Fruit fly (Drosophila melanogaster): Measurements from ENCODE around the gene Ugt301D1.

The Ugt301D1 gene

DNA sequence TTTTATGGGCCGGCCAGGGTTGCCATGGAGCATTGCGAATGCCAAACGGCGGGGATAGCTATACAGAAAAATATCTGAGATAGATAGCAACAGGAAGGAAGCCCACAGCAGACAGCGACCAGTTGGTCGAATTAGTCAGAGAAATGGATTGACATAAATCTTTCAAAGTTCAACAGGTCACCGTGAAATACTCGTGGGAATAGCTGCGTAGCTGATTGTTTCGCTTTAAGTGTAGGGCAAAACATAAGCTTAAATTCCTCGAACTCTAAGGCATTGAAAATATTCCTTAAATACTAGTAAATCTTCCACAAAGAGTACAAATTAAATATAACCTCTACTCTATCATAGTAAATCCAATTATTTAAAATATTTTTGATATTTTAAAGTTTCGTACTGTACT, 9.5 kb upstream of the Ugt301D1 start:
- TF ChIP-seq ttk (optimal IDR thresholded peaks at IDR 0.05), result no peak
- no peak for TF ChIP-seq Myc (optimal IDR thresholded peaks at IDR 0.05)
- TF ChIP-seq psq (optimal IDR thresholded peaks at IDR 0.05), result no peak
- no peak for TF ChIP-seq Sin3A (optimal IDR thresholded peaks at IDR 0.05)

DNA sequence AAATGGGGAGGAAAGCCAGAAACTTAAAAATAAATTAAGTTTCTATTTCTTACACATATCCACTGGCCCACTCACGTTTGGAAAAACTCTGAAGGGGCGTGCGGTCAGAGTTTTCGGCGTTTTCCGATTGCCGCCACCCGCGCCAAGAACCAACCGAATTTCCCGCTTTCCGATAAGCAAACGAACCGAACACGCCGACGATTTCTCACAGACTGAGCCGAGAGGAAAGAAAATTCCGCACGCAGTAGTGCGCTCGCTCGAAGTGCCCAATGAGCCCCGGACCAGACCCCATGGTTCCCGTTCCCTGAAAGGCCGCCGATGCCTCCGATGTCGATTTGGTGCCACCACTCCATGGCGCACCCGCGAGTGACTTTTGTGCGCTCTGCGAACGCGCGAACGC, 5.6 kb upstream of the Ugt301D1 start, which contains the start of gene kon:
TSS of gene kon (minus strand) at position 219 of the 400 bp plus-strand sequence.
- no peak for TF ChIP-seq h (optimal IDR thresholded peaks at IDR 0.05)
- no peak for TF ChIP-seq Myc (optimal IDR thresholded peaks at IDR 0.05)
- no peak for TF ChIP-seq psq (optimal IDR thresholded peaks at IDR 0.05)
- TF ChIP-seq ttk (optimal IDR thresholded peaks at IDR 0.05), result no peak
- TF ChIP-seq Sin3A (optimal IDR thresholded peaks at IDR 0.05), result no peak
- no peak for TF ChIP-seq insv (optimal IDR thresholded peaks at IDR 0.05)

DNA sequence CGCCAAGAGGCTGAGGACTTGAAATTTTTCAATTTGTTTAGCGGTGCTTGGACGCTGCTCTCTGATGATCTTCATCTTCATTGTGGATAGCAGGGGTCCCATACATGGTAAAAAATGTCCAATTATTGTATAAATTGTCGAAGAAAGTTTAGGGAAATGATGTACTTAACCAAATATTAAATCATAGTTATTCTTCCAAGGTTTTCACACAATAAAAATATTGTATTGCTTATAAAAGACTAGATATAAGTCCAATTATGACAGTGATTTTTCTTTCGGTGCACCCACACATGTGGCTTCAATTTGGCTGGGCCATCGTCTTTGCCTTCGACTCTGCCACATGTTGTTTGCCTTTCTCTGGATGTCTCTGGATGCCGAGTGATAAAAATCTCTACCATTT, 4.5 kb upstream of the Ugt301D1 start:
- no peak for TF ChIP-seq Myc (optimal IDR thresholded peaks at IDR 0.05)
- TF ChIP-seq ttk (optimal IDR thresholded peaks at IDR 0.05), result no peak
- TF ChIP-seq h (optimal IDR thresholded peaks at IDR 0.05), result no peak

DNA sequence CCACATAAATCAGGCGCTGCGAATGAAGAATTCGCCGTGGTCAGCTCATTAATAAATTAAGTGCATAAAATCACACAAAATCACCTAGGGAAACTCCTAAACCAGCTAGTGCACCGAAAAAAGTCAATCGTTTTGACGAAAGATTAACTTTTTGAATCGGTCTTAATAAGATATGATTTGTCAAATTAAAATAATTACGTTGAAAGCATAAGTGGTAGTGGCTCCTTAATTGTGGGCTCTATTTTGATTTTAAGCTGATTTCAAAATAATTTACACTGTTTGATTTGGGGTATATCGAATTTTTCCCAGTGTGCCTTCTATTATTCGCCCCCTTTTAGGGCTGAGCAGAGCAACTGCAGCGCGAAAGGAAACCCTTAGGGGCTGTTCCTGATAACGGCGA, 3.9 kb upstream of the Ugt301D1 start:
- TF ChIP-seq ttk (optimal IDR thresholded peaks at IDR 0.05) (no peak), h (optimal IDR thresholded peaks at IDR 0.05) (no peak), psq (optimal IDR thresholded peaks at IDR 0.05) (no peak), Myc (optimal IDR thresholded peaks at IDR 0.05) (no peak), insv (optimal IDR thresholded peaks at IDR 0.05) (no peak), Sin3A (optimal IDR thresholded peaks at IDR 0.05) (no peak)

DNA sequence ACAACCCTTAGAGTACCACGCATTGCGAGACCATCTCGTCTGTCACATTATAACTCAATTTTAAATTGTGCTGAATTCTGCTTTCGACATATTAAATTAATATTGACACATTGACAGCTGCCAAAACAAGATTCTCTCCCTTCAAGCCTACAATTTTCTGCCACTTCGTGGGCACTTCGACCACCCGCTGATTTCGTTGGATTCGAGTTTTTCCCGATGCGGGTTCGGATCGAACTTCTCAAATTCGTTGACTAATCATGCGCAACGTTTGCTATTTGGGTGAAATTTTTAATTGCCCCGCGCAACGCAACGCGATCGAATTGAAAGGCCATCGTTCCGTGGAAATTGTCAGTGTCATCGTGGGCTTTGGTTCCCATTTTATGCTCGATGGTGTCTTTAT, 2.4 kb upstream of the Ugt301D1 start:
- no peak for TF ChIP-seq psq (optimal IDR thresholded peaks at IDR 0.05)

DNA sequence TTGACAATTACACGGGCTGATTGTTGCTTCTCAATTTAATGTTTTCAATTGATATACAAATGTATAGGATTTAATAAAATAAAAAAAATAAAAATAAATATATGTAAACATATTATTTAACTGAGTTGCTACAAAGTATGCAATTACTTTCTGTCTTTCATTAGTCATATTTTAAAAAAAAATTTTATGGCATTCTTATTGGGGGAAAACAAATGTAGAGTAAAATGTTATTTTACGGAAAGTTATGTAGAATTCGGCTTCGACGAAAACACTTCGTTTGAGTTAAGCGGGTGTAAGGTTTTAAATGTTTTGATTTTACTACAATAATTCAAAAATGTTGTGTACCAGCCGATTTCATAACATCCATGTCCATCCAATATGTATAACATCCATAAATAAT, 4.0 kb downstream of the Ugt301D1 start:
- no peak for TF ChIP-seq h (optimal IDR thresholded peaks at IDR 0.05)
- TF ChIP-seq Myc (optimal IDR thresholded peaks at IDR 0.05), result no peak
- TF ChIP-seq psq (optimal IDR thresholded peaks at IDR 0.05), result no peak
- no peak for TF ChIP-seq Sin3A (optimal IDR thresholded peaks at IDR 0.05)
- no peak for TF ChIP-seq ttk (optimal IDR thresholded peaks at IDR 0.05)
- no peak for TF ChIP-seq insv (optimal IDR thresholded peaks at IDR 0.05)

DNA sequence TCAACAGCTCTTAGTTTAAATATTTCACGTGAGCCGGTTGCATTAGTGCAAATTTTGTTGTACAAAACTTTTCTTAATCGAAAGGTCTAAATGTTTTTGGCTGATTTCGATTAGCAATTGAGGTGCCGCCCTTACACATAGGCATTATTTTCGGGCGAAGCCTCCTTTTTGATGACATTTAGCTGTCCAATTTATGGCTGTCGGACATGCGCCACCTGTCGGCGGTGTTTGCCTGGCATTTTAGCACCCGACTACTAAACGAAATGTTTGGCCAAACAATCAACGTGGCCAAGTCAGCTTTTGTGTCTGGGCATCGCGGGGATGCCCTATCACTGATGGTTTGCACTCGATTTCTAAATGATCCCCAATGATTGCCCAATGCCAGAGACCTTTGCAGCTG, 7.0 kb downstream of the Ugt301D1 start:
- TF ChIP-seq psq (optimal IDR thresholded peaks at IDR 0.05) (no peak), h (optimal IDR thresholded peaks at IDR 0.05) (no peak), Sin3A (optimal IDR thresholded peaks at IDR 0.05) (no peak), Myc (optimal IDR thresholded peaks at IDR 0.05) (no peak), ttk (optimal IDR thresholded peaks at IDR 0.05) (no peak), insv (optimal IDR thresholded peaks at IDR 0.05) (no peak)

DNA sequence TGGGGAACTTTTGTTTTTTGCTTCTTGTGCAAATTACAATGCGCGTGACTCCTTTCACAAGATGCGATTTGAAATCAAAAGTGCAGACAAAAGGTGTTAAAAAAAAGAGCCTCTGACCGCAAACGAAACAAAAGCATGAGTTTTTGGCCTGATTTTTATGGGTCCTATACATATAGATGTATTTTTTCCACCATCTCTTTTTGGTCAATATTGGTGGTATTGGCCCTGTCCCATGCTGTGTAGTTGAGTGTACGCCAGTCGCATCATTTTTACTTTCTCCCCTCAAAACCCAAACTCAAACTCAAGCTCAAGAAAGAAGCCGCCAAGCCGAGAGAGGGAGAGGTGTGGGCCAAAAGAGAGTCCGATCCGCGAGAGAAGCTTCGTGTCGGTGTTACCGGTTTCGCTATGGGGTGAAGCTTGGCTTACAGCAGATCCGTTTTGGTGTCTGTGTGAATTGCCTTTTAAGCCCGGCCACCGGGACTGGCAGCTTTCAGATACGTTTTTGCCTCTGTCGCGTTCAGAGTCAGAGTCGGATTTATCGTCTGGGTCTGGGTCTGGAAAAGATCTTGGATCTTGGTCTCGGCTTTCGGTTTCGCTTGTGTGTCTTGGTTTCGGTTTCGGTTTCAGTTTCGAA, 7.8 kb downstream of the Ugt301D1 start, which contains the start of gene CG10211:
TSS of gene CG10211 (plus strand) at position 486 of the 634 bp plus-strand sequence.
- TF ChIP-seq insv (optimal IDR thresholded peaks at IDR 0.05) (no peak), ttk (optimal IDR thresholded peaks at IDR 0.05) (no peak), h (optimal IDR thresholded peaks at IDR 0.05) (no peak), Sin3A (optimal IDR thresholded peaks at IDR 0.05) (no peak), Myc (optimal IDR thresholded peaks at IDR 0.05) (no peak), psq (optimal IDR thresholded peaks at IDR 0.05) (no peak)

DNA sequence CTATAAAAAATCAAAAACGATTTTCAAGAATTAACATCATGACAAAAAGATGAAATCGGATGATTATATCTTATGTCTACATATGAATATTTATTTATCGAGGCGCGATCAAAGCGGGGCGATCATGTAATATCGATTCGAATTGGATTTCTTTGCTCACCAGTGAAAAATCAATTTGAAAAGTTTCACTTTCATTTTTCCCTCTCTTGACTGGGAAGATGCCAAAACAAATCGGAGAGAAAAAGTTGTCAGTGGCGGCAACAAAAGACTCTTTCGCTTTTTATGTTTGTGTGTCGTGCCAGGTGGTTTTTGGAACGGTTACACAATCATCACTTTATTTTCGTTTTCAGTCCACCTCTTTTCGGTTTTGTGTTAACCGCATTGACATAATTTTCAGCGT, 9.5 kb downstream of the Ugt301D1 start:
- TF ChIP-seq h (optimal IDR thresholded peaks at IDR 0.05), result no peak
- TF ChIP-seq psq (optimal IDR thresholded peaks at IDR 0.05), result no peak
- TF ChIP-seq Sin3A (optimal IDR thresholded peaks at IDR 0.05), result no peak
- no peak for TF ChIP-seq ttk (optimal IDR thresholded peaks at IDR 0.05)
- TF ChIP-seq insv (optimal IDR thresholded peaks at IDR 0.05), result no peak

DNA sequence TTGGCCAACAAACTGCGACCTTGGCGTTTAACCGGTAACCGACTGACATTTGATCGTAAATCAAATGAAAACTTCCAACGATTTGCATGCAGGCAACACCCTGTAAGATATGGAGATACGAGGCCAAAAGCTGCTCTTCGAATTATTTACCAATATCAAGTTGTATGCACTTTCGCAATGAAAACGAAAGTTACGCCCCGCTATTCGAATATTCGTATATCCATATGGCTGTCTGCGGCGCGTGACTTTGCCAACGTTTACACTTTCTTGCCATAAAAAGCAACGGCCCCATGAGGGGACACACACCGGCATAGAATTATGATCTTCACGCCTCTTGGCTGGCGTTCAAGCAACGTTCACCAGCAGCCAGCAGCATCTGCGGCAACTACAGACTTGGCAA, 12.9 kb downstream of the Ugt301D1 start:
- TF ChIP-seq Sin3A (optimal IDR thresholded peaks at IDR 0.05) (no peak), Myc (optimal IDR thresholded peaks at IDR 0.05) (no peak), h (optimal IDR thresholded peaks at IDR 0.05) (no peak), ttk (optimal IDR thresholded peaks at IDR 0.05) (no peak), insv (optimal IDR thresholded peaks at IDR 0.05) (no peak), psq (optimal IDR thresholded peaks at IDR 0.05) (no peak)

DNA sequence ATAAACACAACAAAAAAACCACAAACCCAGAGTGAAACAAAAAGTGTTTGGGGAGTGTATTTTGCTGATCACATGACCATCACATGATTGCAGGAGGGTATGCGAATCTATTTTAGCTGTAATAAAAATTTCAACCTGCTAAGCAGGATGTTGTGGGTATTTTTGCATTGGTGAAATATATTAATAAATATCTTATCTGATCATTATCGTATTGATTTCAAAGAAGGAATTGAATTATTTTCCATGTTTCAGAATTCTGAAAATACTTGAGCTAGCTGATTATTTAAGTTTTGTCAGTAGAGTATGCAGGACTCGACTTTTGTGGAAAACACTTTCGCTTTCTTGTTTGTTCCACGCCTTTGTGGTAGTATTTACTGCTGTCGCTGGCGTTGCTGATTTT, 13.6 kb downstream of the Ugt301D1 start:
- no peak for TF ChIP-seq h (optimal IDR thresholded peaks at IDR 0.05)
- TF ChIP-seq psq (optimal IDR thresholded peaks at IDR 0.05), result no peak
- no peak for TF ChIP-seq insv (optimal IDR thresholded peaks at IDR 0.05)
- TF ChIP-seq Myc (optimal IDR thresholded peaks at IDR 0.05), result no peak
- no peak for TF ChIP-seq Sin3A (optimal IDR thresholded peaks at IDR 0.05)
- no peak for TF ChIP-seq ttk (optimal IDR thresholded peaks at IDR 0.05)

DNA sequence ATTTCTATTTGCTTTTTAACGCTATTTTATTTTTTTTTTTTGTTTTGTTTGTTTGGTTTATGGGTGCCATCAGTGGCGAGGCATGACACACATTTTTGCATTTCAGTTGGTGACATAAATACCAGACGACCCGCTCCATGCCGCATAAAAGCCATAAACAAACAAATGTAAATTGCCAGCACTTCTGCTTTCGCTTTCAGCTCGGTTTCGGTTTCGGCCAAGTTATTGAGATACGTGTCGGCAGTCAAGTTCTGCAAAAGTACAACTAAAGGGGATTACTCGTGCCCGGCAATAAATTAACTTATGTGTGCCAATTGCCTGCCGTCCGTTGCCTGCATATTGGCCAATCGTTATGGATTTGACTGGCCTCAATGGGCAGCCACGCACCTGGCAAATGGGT, 15.5 kb downstream of the Ugt301D1 start:
- TF ChIP-seq Sin3A (optimal IDR thresholded peaks at IDR 0.05) (no peak), Myc (optimal IDR thresholded peaks at IDR 0.05) (no peak), psq (optimal IDR thresholded peaks at IDR 0.05) (no peak), ttk (optimal IDR thresholded peaks at IDR 0.05) (no peak), insv (optimal IDR thresholded peaks at IDR 0.05) (no peak), h (optimal IDR thresholded peaks at IDR 0.05) (no peak)

DNA sequence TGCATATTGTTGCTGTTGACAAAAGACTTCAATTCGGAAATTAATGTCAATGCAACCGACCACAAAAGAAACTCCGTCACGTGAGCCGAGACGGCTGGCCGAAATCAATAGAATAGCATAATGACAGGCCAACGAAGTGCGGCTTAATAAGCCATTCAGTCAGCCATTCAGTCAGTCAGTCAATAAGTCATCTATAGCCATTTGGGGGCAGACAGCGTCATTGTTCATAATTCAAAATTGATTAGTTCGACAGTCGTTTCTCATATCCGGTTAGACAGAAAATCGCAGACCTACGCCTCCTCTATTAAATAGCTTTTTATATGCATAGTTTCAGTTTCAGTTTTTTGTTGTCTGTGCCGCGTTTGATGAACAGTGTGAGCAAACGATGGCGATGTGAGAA, 16.6 kb downstream of the Ugt301D1 start:
- TF ChIP-seq insv (optimal IDR thresholded peaks at IDR 0.05), result no peak

DNA sequence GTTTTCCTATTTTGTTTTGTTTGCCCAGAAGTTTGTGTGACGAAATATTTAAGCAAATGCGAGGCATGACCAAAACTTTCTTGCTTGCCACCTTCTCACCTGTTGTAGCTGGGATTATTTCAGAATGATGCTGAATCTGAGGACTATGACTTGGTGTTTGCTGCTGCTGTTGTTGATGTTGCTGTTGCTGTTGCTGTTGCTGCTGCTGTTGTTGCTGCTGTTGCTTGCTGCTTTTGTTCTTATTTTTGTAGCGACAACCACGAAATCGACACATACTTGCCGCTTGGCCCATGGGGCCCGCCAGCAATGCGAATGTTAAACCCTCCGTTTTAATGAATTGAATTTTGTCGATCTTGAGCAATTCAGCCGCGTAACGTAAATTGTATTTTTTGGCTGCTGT, 37.1 kb downstream of the Ugt301D1 start:
- TF ChIP-seq psq (optimal IDR thresholded peaks at IDR 0.05), result no peak

Data from Kc167 (cell line).